Fruit fly (Drosophila melanogaster) whole organism, embryonic: ENCODE measurements around the gene CG42232.

ENCODE experiments used
- Bgb ChIP-seq: fragments of 200-800 bp; sonication (Bioruptor generic); IDR thresholded peaks from 2 replicates; pipeline ENCODE4 v1.3.6; 2022; ENCODE audit warnings: missing biosample characterization, missing genetic modification characterization; ENCODE audit not compliant: partially characterized antibody
- CG10321 ChIP-seq: fragments of 200-800 bp; sonication (Bioruptor generic); IDR thresholded peaks from 2 replicates; pipeline ENCODE4 v1.3.6; 2022; ENCODE audit warnings: missing biosample characterization, missing genetic modification characterization
- CG10959 ChIP-seq: fragments of 200-800 bp; sonication (Bioruptor generic); IDR thresholded peaks from 2 replicates; pipeline ENCODE4 v1.3.6; 2022; ENCODE audit warnings: missing biosample characterization, missing genetic modification characterization
- CG13894 ChIP-seq: fragments of 200-800 bp; sonication (Bioruptor generic); optimal IDR thresholded peaks from 3 replicates; lab custom pipeline; 2018; ENCODE audit warnings: missing biosample characterization, mild to moderate bottlenecking, missing genetic modification characterization, moderate library complexity
- CG17568 ChIP-seq: fragments of 200-800 bp; sonication (Bioruptor generic); optimal IDR thresholded peaks from 2 replicates; lab custom pipeline; 2018; ENCODE audit warnings: missing biosample characterization, mild to moderate bottlenecking, missing genetic modification characterization, moderate library complexity
- CG17829 ChIP-seq: fragments of 200-800 bp; optimal IDR thresholded peaks from 2 replicates; lab custom pipeline; 2019; ENCODE audit warnings: missing biosample characterization, mild to moderate bottlenecking, missing genetic modification characterization, moderate library complexity
- CG1832 ChIP-seq: fragments of 200-800 bp; sonication (Bioruptor generic); optimal IDR thresholded peaks from 2 replicates; lab custom pipeline; 2017; ENCODE audit warnings: missing biosample characterization, mild to moderate bottlenecking, missing genetic modification characterization, inconsistent platforms
- CG43689 ChIP-seq: fragments of 200-800 bp; sonication (Bioruptor generic); IDR thresholded peaks from 2 replicates; pipeline ENCODE4 v1.3.6; 2022; ENCODE audit warnings: missing biosample characterization, missing genetic modification characterization
- CG8089 ChIP-seq: fragments of 200-800 bp; sonication (Bioruptor generic); optimal IDR thresholded peaks from 3 replicates; lab custom pipeline; 2016; ENCODE audit warnings: missing biosample characterization, missing genetic modification characterization
- CG9797 ChIP-seq: fragments of 200-800 bp; sonication (Bioruptor generic); optimal IDR thresholded peaks from 3 replicates; lab custom pipeline; 2018; ENCODE audit warnings: missing biosample characterization, mild to moderate bottlenecking, missing genetic modification characterization
- CG9932 ChIP-seq: fragments of 200-800 bp; sonication (Bioruptor generic); IDR thresholded peaks from 2 replicates; pipeline ENCODE4 v1.3.6; 2022; ENCODE audit warnings: missing biosample characterization, missing genetic modification characterization
- CTCF ChIP-seq: fragments of 200-800 bp; sonication (Bioruptor generic); optimal IDR thresholded peaks from 2 replicates; lab custom pipeline; 2017; ENCODE audit warnings: missing biosample characterization, mild to moderate bottlenecking, missing genetic modification characterization, moderate library complexity
- D19A ChIP-seq: fragments of 200-800 bp; optimal IDR thresholded peaks from 3 replicates; lab custom pipeline; 2019; ENCODE audit warnings: missing biosample characterization, mild to moderate bottlenecking, missing genetic modification characterization, moderate library complexity
- E2f2 ChIP-seq: fragments of 200-800 bp; sonication (Bioruptor generic); IDR thresholded peaks from 2 replicates; pipeline ENCODE4 v1.3.6; 2022; ENCODE audit warnings: missing biosample characterization, missing genetic modification characterization
- Ets65A ChIP-seq: fragments of 200-800 bp; sonication (Bioruptor generic); peaks from one replicate; lab custom pipeline; 2016; ENCODE audit warnings: missing biosample characterization, missing genetic modification characterization
- Nf-YB ChIP-seq: fragments of 200-800 bp; sonication (Bioruptor generic); optimal IDR thresholded peaks from 3 replicates; lab custom pipeline; 2019; ENCODE audit warnings: missing biosample characterization, mild to moderate bottlenecking, missing genetic modification characterization, moderate library complexity
- Nf-YC ChIP-seq: fragments of 200-800 bp; optimal IDR thresholded peaks from 3 replicates; lab custom pipeline; 2019; ENCODE audit warnings: missing biosample characterization, mild to moderate bottlenecking, missing genetic modification characterization, moderate library complexity
- Opbp ChIP-seq: fragments of 200-800 bp; sonication (Bioruptor generic); IDR thresholded peaks from 3 replicates; pipeline ENCODE4 v1.3.6; 2022; ENCODE audit warnings: missing biosample characterization, missing genetic modification characterization; ENCODE audit not compliant: partially characterized antibody
- Ravus ChIP-seq: fragments of 200-800 bp; sonication (Bioruptor generic); IDR thresholded peaks from 2 replicates; pipeline ENCODE4 v1.3.6; 2022; ENCODE audit warnings: missing biosample characterization, missing genetic modification characterization
- Scr ChIP-seq: fragments of 200-800 bp; sonication (Bioruptor generic); IDR thresholded peaks from 2 replicates; pipeline ENCODE4 v1.3.6; 2022; ENCODE audit warnings: missing biosample characterization, missing genetic modification characterization; ENCODE audit not compliant: partially characterized antibody
- Usf ChIP-seq: fragments of 200-800 bp; sonication (Bioruptor generic); optimal IDR thresholded peaks from 2 replicates; lab custom pipeline; 2017; ENCODE audit warnings: missing genotype, missing biosample characterization, missing genetic modification characterization
- bbx ChIP-seq: fragments of 200-800 bp; sonication (Bioruptor generic); IDR thresholded peaks from 2 replicates; pipeline ENCODE4 v1.3.6; 2022; ENCODE audit warnings: missing biosample characterization, missing genetic modification characterization; ENCODE audit not compliant: partially characterized antibody
- cg ChIP-seq: fragments of 200-800 bp; sonication (Bioruptor generic); optimal IDR thresholded peaks from 3 replicates; lab custom pipeline; 2019; ENCODE audit warnings: missing biosample characterization, mild to moderate bottlenecking, missing genetic modification characterization, moderate library complexity
- chinmo ChIP-seq: fragments of 200-800 bp; sonication (Bioruptor generic); IDR thresholded peaks from 4 replicates; pipeline ENCODE4 v1.3.6; 2022; ENCODE audit warnings: missing biosample characterization, missing genetic modification characterization; ENCODE audit not compliant: partially characterized antibody
- dmrt11E ChIP-seq: fragments of 200-800 bp; sonication (Bioruptor generic); optimal IDR thresholded peaks from 3 replicates; lab custom pipeline; 2018; ENCODE audit warnings: missing biosample characterization, mild to moderate bottlenecking, missing genetic modification characterization, moderate library complexity
- insv ChIP-seq, 2 experiments: fragments of 200-800 bp; sonication (Bioruptor generic); optimal IDR thresholded peaks; 3 replicates each; lab custom pipeline; 2016 to 2018; ENCODE audit warnings: missing biosample characterization in 2 of 2, missing genetic modification characterization in 2 of 2
- jigr1 ChIP-seq: fragments of 200-800 bp; sonication (Bioruptor generic); IDR thresholded peaks from 3 replicates; pipeline ENCODE4 v1.3.6; 2022; ENCODE audit warnings: missing biosample characterization, missing genetic modification characterization
- kni ChIP-seq: fragments of 200-800 bp; sonication (Bioruptor generic); optimal IDR thresholded peaks from 3 replicates; lab custom pipeline; 2017; ENCODE audit warnings: mild to moderate bottlenecking, missing biosample characterization, missing genetic modification reagents, missing genetic modification characterization
- lab ChIP-seq: fragments of 200-800 bp; sonication (Bioruptor generic); optimal IDR thresholded peaks from 3 replicates; lab custom pipeline; 2017; ENCODE audit warnings: missing biosample characterization, missing genetic modification characterization, mild to moderate bottlenecking, moderate library complexity, missing genetic modification reagents
- pan ChIP-seq, 4 experiments: fragments of >200 bp in 3 of 4; fragments of 200-800 bp in 1 of 4; sonication (Bioruptor generic) in 1 of 4; optimal IDR thresholded peaks in 3 of 4; IDR thresholded peaks in 1 of 4; 2 replicates each; pipeline versions ENCODE4 v1.3.6 to Lab custom; 2017 to 2022; ENCODE audit warnings: missing biosample characterization in 2 of 4, missing genetic modification characterization in 2 of 4, mixed read lengths in 1 of 4
- pfk ChIP-seq: fragments of 200-800 bp; sonication (Bioruptor generic); optimal IDR thresholded peaks from 2 replicates; lab custom pipeline; 2018; ENCODE audit warnings: missing biosample characterization, mild to moderate bottlenecking, missing genetic modification characterization, moderate library complexity
- phol ChIP-seq: fragments of 200-800 bp; sonication (Bioruptor generic); optimal IDR thresholded peaks from 3 replicates; lab custom pipeline; 2018; ENCODE audit warnings: missing biosample characterization, mild to moderate bottlenecking, missing genetic modification characterization, moderate library complexity
- run ChIP-seq: fragments of 200-800 bp; sonication (Bioruptor generic); optimal IDR thresholded peaks from 3 replicates; lab custom pipeline; 2018; ENCODE audit warnings: missing biosample characterization, mild to moderate bottlenecking, missing genetic modification characterization
- seq ChIP-seq: fragments of 200-800 bp; sonication (Bioruptor generic); IDR thresholded peaks from 2 replicates; pipeline ENCODE4 v1.3.6; 2022; ENCODE audit warnings: missing biosample characterization, missing genetic modification characterization
- z ChIP-seq: fragments of 200-800 bp; sonication (Bioruptor generic); IDR thresholded peaks from 3 replicates; pipeline ENCODE4 v1.3.6; 2022; ENCODE audit warnings: missing biosample characterization, missing genetic modification characterization

The CG42232 gene

dm6 chr3R:16413734-16414133 is 55.7 kb downstream of the CG42232 start:
- TF ChIP-seq cg (GFP tag; lab: Kevin White, UChicago) (peak; percentile 47), chinmo (GFP tag; lab: Robert Waterston, UW) (0 out of 4 replicates have a peak, but pooled peaks have one; percentile 38), CG17829 (no peak), Opbp (GFP tag; lab: Robert Waterston, UW) (peak; percentile 51; the same call in 1 of the 3 replicates), z (GFP tag; lab: Robert Waterston, UW) (peak; percentile 99), kni (GFP tag; lab: Kevin White, UChicago) (no peak), CG9797 (GFP tag; lab: Kevin White, UChicago) (no peak), phol (tag; lab: Kevin White, UChicago) (peak; percentile 42), run (tag; lab: Kevin White, UChicago) (no peak), CG10959 (GFP tag; lab: Robert Waterston, UW) (no peak), bbx (GFP tag; lab: Robert Waterston, UW) (peak; percentile 46; the same call in 1 of the 2 replicates), CG10321 (GFP tag; lab: Robert Waterston, UW) (peak; percentile 79), Scr (GFP tag; lab: Robert Waterston, UW) (no peak), Nf-YB (GFP tag; lab: Kevin White, UChicago) (peak; percentile 93), CG1832 (GFP tag; lab: Kevin White, UChicago) (peak; percentile 43), CG17568 (no peak), CG13894 (tag; lab: Kevin White, UChicago) (no peak), Bgb (GFP tag; lab: Robert Waterston, UW) (0 out of 2 replicates have a peak, but pooled peaks have one; percentile 21), insv (GFP tag; optimal IDR thresholded peaks at IDR 0.05; lab: Kevin White, UChicago) (no peak), dmrt11E (tag; lab: Kevin White, UChicago) (no peak), Usf (no peak), pan (optimal IDR thresholded peaks at IDR 0.05; lab: Kevin White, UChicago) (no peak), pan (GFP tag; optimal IDR thresholded peaks at IDR 0.05 in 1 of 2, IDR thresholded peaks at IDR 0.05 in 1 of 2) (no peak), pfk (GFP tag; lab: Kevin White, UChicago) (peak; percentile 93), CG9932 (no peak), E2f2 (GFP tag; lab: Robert Waterston, UW) (no peak), Ravus (GFP tag; lab: Robert Waterston, UW) (no peak), Nf-YC (peak; percentile 92), D19A (tag; lab: Kevin White, UChicago) (no peak), CG8089 (no peak)

dm6 chr3R:16410706-16411105 is 58.8 kb downstream of the CG42232 start:
- TF ChIP-seq Nf-YC (peak; percentile 80), CG43689 (GFP tag; lab: Robert Waterston, UW) (no peak), Nf-YB (GFP tag; lab: Kevin White, UChicago) (peak; percentile 89), Ets65A (GFP tag; lab: Kevin White, UChicago) (peak; percentile 32), lab (no peak), seq (peak; percentile 63; the same call in 1 of the 2 replicates)

- TF ChIP-seq CTCF (GFP tag; lab: Kevin White, UChicago) (peak; percentile 29), jigr1 (GFP tag; lab: Robert Waterston, UW) (no peak)
Measured at dm6 chr3R:16408434-16408833, 61.0 kb downstream of the CG42232 start.
